Fruit fly (Drosophila melanogaster) whole organism, prepupa: ENCODE data around the gene CG5968.

ENCODE experiments used
- Blimp-1 ChIP-seq: fragments of 200-800 bp; sonication (Bioruptor generic); optimal IDR thresholded peaks from 3 replicates; lab custom pipeline; 2017; ENCODE audit warnings: missing biosample characterization, missing genetic modification characterization, mild to moderate bottlenecking, moderate library complexity, missing genetic modification reagents
- CG10631 ChIP-seq: fragments of 200-800 bp; sonication (Bioruptor generic); optimal IDR thresholded peaks from 2 replicates; lab custom pipeline; 2016; ENCODE audit warnings: missing biosample characterization, missing genetic modification characterization
- CG11294 ChIP-seq: fragments of 200-800 bp; sonication (Bioruptor generic); IDR thresholded peaks from 2 replicates; pipeline ENCODE4 v1.3.6; 2022; ENCODE audit warnings: missing biosample characterization, missing genetic modification characterization
- CG11762 ChIP-seq: fragments of 200-800 bp; sonication (Bioruptor generic); optimal IDR thresholded peaks from 3 replicates; lab custom pipeline; 2016; ENCODE audit warnings: missing biosample characterization, missing genetic modification characterization; ENCODE audit not compliant: insufficient read depth
- CG11902 ChIP-seq: fragments of 200-800 bp; sonication (Bioruptor generic); optimal IDR thresholded peaks from 3 replicates; lab custom pipeline; 2016; ENCODE audit warnings: missing biosample characterization, missing genetic modification characterization
- CG16779 ChIP-seq: fragments of 200-800 bp; sonication (Bioruptor generic); optimal IDR thresholded peaks from 3 replicates; lab custom pipeline; 2017; ENCODE audit warnings: missing biosample characterization, mild to moderate bottlenecking, missing genetic modification characterization
- CG3032 ChIP-seq: fragments of 200-800 bp; optimal IDR thresholded peaks from 2 replicates; lab custom pipeline; 2019; ENCODE audit warnings: missing biosample characterization, mild to moderate bottlenecking, missing genetic modification characterization, moderate library complexity
- CG32006 ChIP-seq: fragments of 200-800 bp; sonication (Bioruptor generic); optimal IDR thresholded peaks from 3 replicates; lab custom pipeline; 2017; ENCODE audit warnings: missing biosample characterization, mild to moderate bottlenecking, missing genetic modification characterization
- CG34406 ChIP-seq: fragments of 200-800 bp; sonication (Bioruptor generic); optimal IDR thresholded peaks from 3 replicates; lab custom pipeline; 2016; ENCODE audit warnings: missing biosample characterization, missing genetic modification characterization
- CG3919 ChIP-seq: fragments of 200-800 bp; sonication (Bioruptor generic); optimal IDR thresholded peaks from 3 replicates; lab custom pipeline; 2016; ENCODE audit warnings: missing biosample characterization, missing genetic modification characterization
- CG4318 ChIP-seq: fragments of 200-800 bp; sonication (Bioruptor generic); optimal IDR thresholded peaks from 3 replicates; lab custom pipeline; 2017; ENCODE audit warnings: missing biosample characterization, mild to moderate bottlenecking, missing genetic modification characterization
- CG6163 ChIP-seq: fragments of 200-800 bp; sonication (Bioruptor generic); IDR thresholded peaks from 3 replicates; pipeline ENCODE4 v1.3.6; 2022; ENCODE audit warnings: missing biosample characterization, missing genetic modification characterization
- CG6276 ChIP-seq: fragments of 200-800 bp; sonication (Bioruptor generic); optimal IDR thresholded peaks from 2 replicates; lab custom pipeline; 2017; ENCODE audit warnings: missing biosample characterization, mild to moderate bottlenecking, missing genetic modification characterization
- CG6792 ChIP-seq: fragments of 200-800 bp; sonication (Bioruptor generic); optimal IDR thresholded peaks from 3 replicates; lab custom pipeline; 2016; ENCODE audit warnings: missing biosample characterization, missing genetic modification characterization
- CG6808 ChIP-seq: fragments of 200-800 bp; sonication (Bioruptor generic); optimal IDR thresholded peaks from 3 replicates; lab custom pipeline; 2017; ENCODE audit warnings: missing biosample characterization, missing genetic modification characterization, mild to moderate bottlenecking, moderate library complexity, missing genetic modification reagents
- CG6854 ChIP-seq: fragments of 200-800 bp; sonication (Bioruptor generic); optimal IDR thresholded peaks from 2 replicates; lab custom pipeline; 2017; ENCODE audit warnings: missing biosample characterization, mild to moderate bottlenecking, missing genetic modification characterization
- CG7368 ChIP-seq: fragments of 200-800 bp; sonication (Bioruptor generic); optimal IDR thresholded peaks from 3 replicates; lab custom pipeline; 2016; ENCODE audit warnings: missing biosample characterization, missing genetic modification characterization
- CG8119 ChIP-seq: fragments of 200-800 bp; sonication (Bioruptor generic); IDR thresholded peaks from 3 replicates; pipeline ENCODE4 v1.3.6; 2022; ENCODE audit warnings: missing biosample characterization, missing genetic modification characterization
- CG8632 ChIP-seq: fragments of 200-800 bp; sonication (Bioruptor generic); optimal IDR thresholded peaks from 3 replicates; lab custom pipeline; 2016; ENCODE audit warnings: missing biosample characterization, missing genetic modification characterization
- CG9139 ChIP-seq: fragments of 200-800 bp; sonication (Bioruptor generic); optimal IDR thresholded peaks from 3 replicates; lab custom pipeline; 2017; ENCODE audit warnings: missing biosample characterization, mild to moderate bottlenecking, missing genetic modification characterization
- Eip75B ChIP-seq: fragments of 200-800 bp; sonication (Bioruptor generic); optimal IDR thresholded peaks from 3 replicates; lab custom pipeline; 2016; ENCODE audit warnings: missing biosample characterization, missing genetic modification characterization
- Eip78C ChIP-seq: fragments of 200-800 bp; sonication (Bioruptor generic); peaks from one replicate; lab custom pipeline; 2016; ENCODE audit warnings: missing biosample characterization, missing genetic modification characterization
- Ets21C ChIP-seq: fragments of 200-800 bp; sonication (Bioruptor generic); optimal IDR thresholded peaks from 3 replicates; lab custom pipeline; 2016; ENCODE audit warnings: missing biosample characterization, missing genetic modification characterization
- Ets96B ChIP-seq: fragments of 200-800 bp; optimal IDR thresholded peaks from 2 replicates; lab custom pipeline; 2019; ENCODE audit warnings: missing biosample characterization, mild to moderate bottlenecking, missing genetic modification characterization, moderate library complexity
- Gug ChIP-seq: fragments of 200-800 bp; sonication (Bioruptor generic); IDR thresholded peaks from 2 replicates; pipeline ENCODE4 v1.3.6; 2022; ENCODE audit warnings: missing biosample characterization, missing genetic modification characterization
- Hr39 ChIP-seq: fragments of 200-800 bp; sonication (Bioruptor generic); optimal IDR thresholded peaks from 2 replicates; lab custom pipeline; 2016; ENCODE audit warnings: missing biosample characterization, missing genetic modification characterization
- Hr4 ChIP-seq: fragments of 200-800 bp; sonication (Bioruptor generic); optimal IDR thresholded peaks from 3 replicates; lab custom pipeline; 2016; ENCODE audit warnings: missing biosample characterization, missing genetic modification characterization
- Lpt ChIP-seq: fragments of 200-800 bp; sonication (Bioruptor generic); optimal IDR thresholded peaks from 3 replicates; lab custom pipeline; 2016; ENCODE audit warnings: missing biosample characterization, missing genetic modification characterization
- Met ChIP-seq: fragments of 200-800 bp; sonication (Bioruptor generic); optimal IDR thresholded peaks from 3 replicates; lab custom pipeline; 2016; ENCODE audit warnings: missing biosample characterization, missing genetic modification characterization
- Smox ChIP-seq: fragments of 200-800 bp; sonication (Bioruptor generic); optimal IDR thresholded peaks from 3 replicates; lab custom pipeline; 2016; ENCODE audit warnings: missing biosample characterization, missing genetic modification characterization
- Sox102F ChIP-seq: fragments of 200-800 bp; sonication (Bioruptor generic); optimal IDR thresholded peaks from 2 replicates; lab custom pipeline; 2016; ENCODE audit warnings: missing biosample characterization, mild to moderate bottlenecking, missing genetic modification characterization
- Sox14 ChIP-seq: fragments of 200-800 bp; sonication (Bioruptor generic); optimal IDR thresholded peaks from 3 replicates; lab custom pipeline; 2016; ENCODE audit warnings: missing biosample characterization, missing genetic modification characterization
- achi ChIP-seq: fragments of 200-800 bp; sonication (Bioruptor generic); optimal IDR thresholded peaks from 3 replicates; lab custom pipeline; 2016; ENCODE audit warnings: missing biosample characterization, missing genetic modification characterization
- acj6 ChIP-seq: fragments of 200-800 bp; sonication (Bioruptor generic); optimal IDR thresholded peaks from 3 replicates; lab custom pipeline; 2016; ENCODE audit warnings: missing biosample characterization, missing genetic modification characterization
- cyc ChIP-seq: fragments of 200-800 bp; sonication (Bioruptor generic); optimal IDR thresholded peaks from 3 replicates; lab custom pipeline; 2016; ENCODE audit warnings: missing biosample characterization, missing genetic modification characterization
- dac ChIP-seq: fragments of 200-800 bp; sonication (Bioruptor generic); optimal IDR thresholded peaks from 2 replicates; lab custom pipeline; 2017; ENCODE audit warnings: missing biosample characterization, mild to moderate bottlenecking, missing genetic modification characterization
- dsx ChIP-seq: fragments of 200-800 bp; optimal IDR thresholded peaks from 3 replicates; lab custom pipeline; 2019; ENCODE audit warnings: missing biosample characterization, mild to moderate bottlenecking, missing genetic modification characterization, moderate library complexity; ENCODE audit not compliant: poor library complexity, severe bottlenecking
- eg ChIP-seq: fragments of 200-800 bp; sonication (Bioruptor generic); IDR thresholded peaks from 3 replicates; pipeline ENCODE4 v1.3.6; 2022; ENCODE audit warnings: missing biosample characterization, missing genetic modification characterization
- esn ChIP-seq: fragments of 200-800 bp; sonication (Bioruptor generic); optimal IDR thresholded peaks from 2 replicates; lab custom pipeline; 2016; ENCODE audit warnings: missing biosample characterization, mild to moderate bottlenecking, missing genetic modification characterization, moderate library complexity
- fd59A ChIP-seq: fragments of 200-800 bp; sonication (Bioruptor generic); optimal IDR thresholded peaks from 2 replicates; lab custom pipeline; 2017; ENCODE audit warnings: missing biosample characterization, mild to moderate bottlenecking, missing genetic modification characterization, missing genetic modification reagents
- fd85E ChIP-seq: fragments of 200-800 bp; sonication (Bioruptor generic); optimal IDR thresholded peaks from 3 replicates; lab custom pipeline; 2016; ENCODE audit warnings: missing biosample characterization, missing genetic modification characterization
- fkh ChIP-seq: fragments of 200-800 bp; sonication (Bioruptor generic); optimal IDR thresholded peaks from 3 replicates; lab custom pipeline; 2017; ENCODE audit warnings: missing biosample characterization, mild to moderate bottlenecking, missing genetic modification characterization, moderate library complexity
- lz ChIP-seq: fragments of 200-800 bp; sonication (Bioruptor generic); optimal IDR thresholded peaks from 3 replicates; lab custom pipeline; 2016; ENCODE audit warnings: missing biosample characterization, missing genetic modification characterization
- net ChIP-seq: fragments of 200-800 bp; sonication (Bioruptor generic); optimal IDR thresholded peaks from 3 replicates; lab custom pipeline; 2016; ENCODE audit warnings: missing biosample characterization, missing genetic modification characterization
- pdm3 ChIP-seq: fragments of 200-800 bp; sonication (Bioruptor generic); optimal IDR thresholded peaks from 3 replicates; lab custom pipeline; 2016; ENCODE audit warnings: missing biosample characterization, missing genetic modification characterization
- salr ChIP-seq, 2 experiments: fragments of 200-800 bp; sonication (Bioruptor generic); optimal IDR thresholded peaks; 3 replicates each; lab custom pipeline; 2016 to 2018; ENCODE audit warnings: missing biosample characterization in 2 of 2, missing genetic modification characterization in 2 of 2, mild to moderate bottlenecking in 1 of 2
- spab ChIP-seq: fragments of 200-800 bp; sonication (Bioruptor generic); optimal IDR thresholded peaks from 2 replicates; lab custom pipeline; 2017; ENCODE audit warnings: missing biosample characterization, mild to moderate bottlenecking, missing genetic modification characterization, missing genetic modification reagents
- ss ChIP-seq, 2 experiments: fragments of 200-800 bp; sonication (Bioruptor generic); optimal IDR thresholded peaks; 2 replicates in 1 of 2; 3 replicates in 1 of 2; lab custom pipeline; 2017 to 2018; ENCODE audit warnings: mild to moderate bottlenecking in 2 of 2, missing biosample characterization in 2 of 2, missing genetic modification characterization in 2 of 2, moderate library complexity in 1 of 2
- svp ChIP-seq: fragments of 200-800 bp; sonication (Bioruptor generic); peaks from one replicate; lab custom pipeline; 2016; ENCODE audit warnings: missing biosample characterization, missing genetic modification characterization
- topi ChIP-seq: fragments of 200-800 bp; sonication (Bioruptor generic); optimal IDR thresholded peaks from 3 replicates; lab custom pipeline; 2016; ENCODE audit warnings: missing biosample characterization, missing genetic modification characterization

CG5968 gene

dm6 chr2L:16519582-16520474, 29.9 kb downstream of the CG5968 start:
- TF ChIP-seq Ets96B (tag; lab: Kevin White, UChicago) (no peak), Hr4 (GFP tag; lab: Kevin White, UChicago) (no peak), CG11902 (GFP tag; lab: Kevin White, UChicago) (no peak), spab (GFP tag; lab: Kevin White, UChicago) (no peak), Met (GFP tag; lab: Kevin White, UChicago) (peak; percentile 2), salr (GFP tag; optimal IDR thresholded peaks at IDR 0.05; lab: Kevin White, UChicago) (peak in 1 of 2 experiments; percentile 14), CG32006 (GFP tag; lab: Kevin White, UChicago) (peak; percentile 72), CG3032 (tag; lab: Kevin White, UChicago) (no peak), CG6808 (GFP tag; lab: Kevin White, UChicago) (no peak), CG11294 (GFP tag; lab: Robert Waterston, UW) (no peak), cyc (GFP tag; lab: Kevin White, UChicago) (no peak), fkh (GFP tag; lab: Kevin White, UChicago) (peak; percentile 70), Smox (GFP tag; lab: Kevin White, UChicago) (no peak), Sox102F (GFP tag; lab: Kevin White, UChicago) (peak; percentile 19), CG4318 (GFP tag; lab: Kevin White, UChicago) (peak; percentile 31), dac (GFP tag; lab: Kevin White, UChicago) (no peak), CG6792 (GFP tag; lab: Kevin White, UChicago) (peak; percentile 0), fd85E (GFP tag; lab: Kevin White, UChicago) (no peak), Eip78C (GFP tag; lab: Kevin White, UChicago) (peak; percentile 74), topi (GFP tag; lab: Kevin White, UChicago) (no peak), lz (GFP tag; lab: Kevin White, UChicago) (no peak), ss (GFP tag; optimal IDR thresholded peaks at IDR 0.05; lab: Kevin White, UChicago) (peak in 1 of 2 experiments; percentile 36), achi (peak; percentile 36), Ets21C (GFP tag; lab: Kevin White, UChicago) (no peak), fd59A (no peak), Hr39 (GFP tag; lab: Kevin White, UChicago) (no peak), Eip75B (GFP tag; lab: Kevin White, UChicago) (no peak), Blimp-1 (GFP tag; lab: Kevin White, UChicago) (no peak), CG11762 (no peak), CG6854 (GFP tag; lab: Kevin White, UChicago) (peak; percentile 45), CG6276 (GFP tag; lab: Kevin White, UChicago) (peak; percentile 39), svp (GFP tag; lab: Kevin White, UChicago) (peak; percentile 78), CG3919 (no peak), dsx (GFP tag; lab: Kevin White, UChicago) (no peak), acj6 (GFP tag; lab: Kevin White, UChicago) (peak; percentile 12), CG6163 (GFP tag; lab: Robert Waterston, UW) (peak; percentile 22; the same call in 1 of the 3 replicates), net (GFP tag; lab: Kevin White, UChicago) (no peak), Gug (GFP tag; lab: Robert Waterston, UW) (0 out of 2 replicates have a peak, but pooled peaks have one; percentile 13), CG8119 (GFP tag; lab: Robert Waterston, UW) (peak; percentile 53; the same call in 1 of the 3 replicates), CG34406 (GFP tag; lab: Kevin White, UChicago) (no peak), CG8632 (GFP tag; lab: Kevin White, UChicago) (peak; percentile 13), CG7368 (GFP tag; lab: Kevin White, UChicago) (no peak), eg (GFP tag; lab: Robert Waterston, UW) (no peak), Lpt (GFP tag; lab: Kevin White, UChicago) (no peak), CG10631 (GFP tag; lab: Kevin White, UChicago) (no peak), Sox14 (GFP tag; lab: Kevin White, UChicago) (no peak), pdm3 (GFP tag; lab: Kevin White, UChicago) (no peak), CG16779 (tag; lab: Kevin White, UChicago) (no peak), esn (GFP tag; lab: Kevin White, UChicago) (peak; percentile 47), CG9139 (no peak)
